Fruit fly (Drosophila melanogaster): ENCODE results near the gene CG14668.

The CG14668 gene

DNA sequence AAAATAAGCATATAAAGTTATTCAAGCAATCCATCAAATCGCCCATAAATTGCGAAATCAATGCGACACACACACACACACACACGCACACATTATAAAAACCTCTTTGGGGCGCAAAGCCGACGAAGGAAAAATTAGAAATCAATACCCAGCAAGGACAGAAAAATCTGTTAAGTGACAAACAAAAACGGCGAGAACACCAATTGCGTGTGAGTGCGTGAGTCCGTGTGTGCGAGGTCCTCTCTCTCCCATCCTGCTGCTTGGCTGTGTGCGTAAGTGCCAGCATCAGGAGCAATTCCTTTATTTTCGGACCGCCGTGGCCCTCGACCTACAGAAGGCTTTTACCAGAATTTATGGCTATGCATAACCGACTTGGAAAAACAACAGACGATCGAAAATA is 24.8 kb upstream of the CG14668 start, which contains the start of gene Orco:
Gene Orco, minus strand, starts transcription at position 101 of the 400 bp plus-strand sequence.
- no peak for TF ChIP-seq CG9948 (tag; optimal IDR thresholded peaks at IDR 0.05)
- TF ChIP-seq CG10348 (GFP tag; IDR thresholded peaks at IDR 0.05) = no peak
- TF ChIP-seq EcR (GFP tag; optimal IDR thresholded peaks at IDR 0.05) = no peak
- no peak for TF ChIP-seq CG17806 (tag; optimal IDR thresholded peaks at IDR 0.05)
- no peak for TF ChIP-seq CG8301 (tag; optimal IDR thresholded peaks at IDR 0.05)
- TF ChIP-seq fd96Ca (GFP tag; IDR thresholded peaks at IDR 0.05) = no peak
- TF ChIP-seq D1 (tag; optimal IDR thresholded peaks at IDR 0.05) = no peak
- TF ChIP-seq CG8159 (tag; optimal IDR thresholded peaks at IDR 0.05) = no peak
- TF ChIP-seq CG12605 (GFP tag; IDR thresholded peaks at IDR 0.05) = no peak
- TF ChIP-seq CG34367 (tag; optimal IDR thresholded peaks at IDR 0.05) = no peak
- no peak for TF ChIP-seq CG4496 (GFP tag; IDR thresholded peaks at IDR 0.05)
- TF ChIP-seq CG13204 (GFP tag; optimal IDR thresholded peaks at IDR 0.05) = no peak
- TF ChIP-seq CG15710 (tag; optimal IDR thresholded peaks at IDR 0.05) = no peak
- TF ChIP-seq CG32121 (GFP tag; IDR thresholded peaks at IDR 0.05) = no peak
- TF ChIP-seq gl (tag; optimal IDR thresholded peaks at IDR 0.05) = no peak

dm6 chr3R:5403963-5404362 is 16.5 kb upstream of the CG14668 start, which contains the start of gene CG2663:
Gene CG2663, minus strand, starts transcription at chr3R:5404135.
- TF ChIP-seq CG12605 (GFP tag; IDR thresholded peaks at IDR 0.05) (0 out of 2 replicates have a peak, but pooled peaks have one; percentile 18), CG8159 (tag; optimal IDR thresholded peaks at IDR 0.05) (no peak), CG4496 (GFP tag; IDR thresholded peaks at IDR 0.05) (peak; percentile 54; the same call in 1 of the 3 replicates), Pif1A (GFP tag; optimal IDR thresholded peaks at IDR 0.05) (no peak), fd96Ca (GFP tag; IDR thresholded peaks at IDR 0.05) (no peak), Ets98B (GFP tag; IDR thresholded peaks at IDR 0.05) (no peak), CG34367 (tag; optimal IDR thresholded peaks at IDR 0.05) (no peak), Pif1B (GFP tag; optimal IDR thresholded peaks at IDR 0.05) (no peak), CG13204 (GFP tag; optimal IDR thresholded peaks at IDR 0.05) (no peak), rn (GFP tag; IDR thresholded peaks at IDR 0.05) (no peak), Snoo (tag; optimal IDR thresholded peaks at IDR 0.05) (no peak), CG32121 (GFP tag; IDR thresholded peaks at IDR 0.05) (peak; percentile 17; the same call in 1 of the 2 replicates), CG15710 (tag; optimal IDR thresholded peaks at IDR 0.05) (no peak), CG14655 (GFP tag; optimal IDR thresholded peaks at IDR 0.05) (no peak)

- TF ChIP-seq CG10348 (GFP tag; IDR thresholded peaks at IDR 0.05) (no peak), CG9948 (tag; optimal IDR thresholded peaks at IDR 0.05) (no peak), CG13204 (GFP tag; optimal IDR thresholded peaks at IDR 0.05) (no peak), CG14655 (GFP tag; optimal IDR thresholded peaks at IDR 0.05) (no peak), CG32121 (GFP tag; IDR thresholded peaks at IDR 0.05) (no peak), Snoo (tag; optimal IDR thresholded peaks at IDR 0.05) (no peak), CG4496 (GFP tag; IDR thresholded peaks at IDR 0.05) (no peak), gl (tag; optimal IDR thresholded peaks at IDR 0.05) (no peak)
Observed at dm6 chr3R:5399096-5399495, 11.6 kb upstream of the CG14668 start, which contains the start of gene Or83a. Gene Or83a, minus strand, starts transcription at chr3R:5399196.

- TF ChIP-seq CG34367 (tag; optimal IDR thresholded peaks at IDR 0.05) (no peak), CG12605 (GFP tag; IDR thresholded peaks at IDR 0.05) (no peak), Ets98B (GFP tag; IDR thresholded peaks at IDR 0.05) (no peak), CG8301 (tag; optimal IDR thresholded peaks at IDR 0.05) (no peak), CG14655 (GFP tag; optimal IDR thresholded peaks at IDR 0.05) (no peak), CG15710 (tag; optimal IDR thresholded peaks at IDR 0.05) (no peak), CG4496 (GFP tag; IDR thresholded peaks at IDR 0.05) (no peak), Pif1B (GFP tag; optimal IDR thresholded peaks at IDR 0.05) (no peak), D1 (tag; optimal IDR thresholded peaks at IDR 0.05) (no peak), rn (GFP tag; IDR thresholded peaks at IDR 0.05) (no peak), CG17806 (tag; optimal IDR thresholded peaks at IDR 0.05) (no peak)
Observed at dm6 chr3R:5395210-5395609, 7.7 kb upstream of the CG14668 start.

dm6 chr3R:5393742-5394391 is 6.4 kb upstream of the CG14668 start, which contains the start of gene CG1172:
Gene CG1172, plus strand, starts transcription at chr3R:5393922.
- TF ChIP-seq CG32121 (GFP tag; IDR thresholded peaks at IDR 0.05) (no peak), CG4496 (GFP tag; IDR thresholded peaks at IDR 0.05) (0 out of 3 replicates have a peak, but pooled peaks have one; percentile 17)

dm6 chr3R:5392621-5393020 is 5.2 kb upstream of the CG14668 start, which contains the start of gene kkv:
Gene kkv, minus strand, starts transcription at chr3R:5392866.
- TF ChIP-seq Ets98B (GFP tag; IDR thresholded peaks at IDR 0.05) = peak; percentile 42; the same call in 1 of the 2 replicates
- TF ChIP-seq CG17806 (tag; optimal IDR thresholded peaks at IDR 0.05) = no peak
- TF ChIP-seq EcR (GFP tag; optimal IDR thresholded peaks at IDR 0.05) = peak; percentile 58
- TF ChIP-seq CG15710 (tag; optimal IDR thresholded peaks at IDR 0.05) = no peak
- no peak for TF ChIP-seq CG14655 (GFP tag; optimal IDR thresholded peaks at IDR 0.05)
- TF ChIP-seq CG32121 (GFP tag; IDR thresholded peaks at IDR 0.05) = no peak
- no peak for TF ChIP-seq CG12605 (GFP tag; IDR thresholded peaks at IDR 0.05)

dm6 chr3R:5392033-5392432 is 4.6 kb upstream of the CG14668 start:
- no peak for TF ChIP-seq CG9948 (tag; optimal IDR thresholded peaks at IDR 0.05)
- TF ChIP-seq gl (tag; optimal IDR thresholded peaks at IDR 0.05) = no peak
- TF ChIP-seq CG8301 (tag; optimal IDR thresholded peaks at IDR 0.05) = peak; percentile 15
- peak; percentile 37 for TF ChIP-seq CG14655 (GFP tag; optimal IDR thresholded peaks at IDR 0.05)
